Fruit fly (Drosophila melanogaster): ENCODE results near the gene CG14694.
A peak's percentile ranks its signal among the peaks of the same experiment; 100 is the strongest.

CG14694 gene

DNA sequence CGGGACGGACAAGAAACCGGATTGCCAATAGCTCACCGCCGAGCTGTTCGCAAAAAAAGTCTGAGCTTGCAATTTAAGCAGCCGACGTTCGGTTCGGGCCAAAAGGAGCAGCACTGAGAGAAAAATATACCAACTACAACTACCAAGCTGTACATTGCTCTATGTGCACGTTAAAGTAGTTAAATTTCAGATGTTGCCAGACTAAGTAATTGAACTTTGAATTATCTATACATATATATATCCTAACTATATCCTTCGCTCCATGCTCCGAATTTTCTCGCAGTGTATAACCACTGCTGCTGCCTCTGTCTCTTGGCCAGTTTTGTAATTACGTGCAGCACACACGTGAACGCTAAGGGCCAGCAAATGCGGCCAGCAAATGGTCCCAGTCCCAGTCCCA lies 24.7 kb downstream of the CG14694 start:
- TF ChIP-seq CG13204 (GFP tag; optimal IDR thresholded peaks at IDR 0.05) = peak; percentile 96
- TF ChIP-seq CG15710 (tag; optimal IDR thresholded peaks at IDR 0.05) = peak; percentile 94
- TF ChIP-seq Pif1A (GFP tag; optimal IDR thresholded peaks at IDR 0.05) = peak; percentile 96
- TF ChIP-seq CG8159 (tag; optimal IDR thresholded peaks at IDR 0.05) = peak; percentile 93
- TF ChIP-seq Ets98B (GFP tag; IDR thresholded peaks at IDR 0.05) = peak; percentile 96
- TF ChIP-seq CG17806 (tag; optimal IDR thresholded peaks at IDR 0.05) = peak; percentile 94
- peak; percentile 92 for TF ChIP-seq rn (GFP tag; IDR thresholded peaks at IDR 0.05)
- peak; percentile 94 for TF ChIP-seq CG9948 (tag; optimal IDR thresholded peaks at IDR 0.05)
- peak; percentile 68 for TF ChIP-seq D1 (tag; optimal IDR thresholded peaks at IDR 0.05)
- TF ChIP-seq fd96Ca (GFP tag; IDR thresholded peaks at IDR 0.05) = peak; percentile 97
- peak; percentile 75 for TF ChIP-seq CG10348 (GFP tag; IDR thresholded peaks at IDR 0.05)
- peak; percentile 95 for TF ChIP-seq CG34367 (tag; optimal IDR thresholded peaks at IDR 0.05)
- peak; percentile 96 for TF ChIP-seq Snoo (tag; optimal IDR thresholded peaks at IDR 0.05)
- TF ChIP-seq gl (tag; optimal IDR thresholded peaks at IDR 0.05) = peak; percentile 92
- TF ChIP-seq CG14655 (GFP tag; optimal IDR thresholded peaks at IDR 0.05) = peak; percentile 96
- TF ChIP-seq CG8301 (tag; optimal IDR thresholded peaks at IDR 0.05) = peak; percentile 96
- peak; percentile 67 for TF ChIP-seq EcR (GFP tag; optimal IDR thresholded peaks at IDR 0.05)
- peak; percentile 96 for TF ChIP-seq Pif1B (GFP tag; optimal IDR thresholded peaks at IDR 0.05)
- TF ChIP-seq CG32121 (GFP tag; IDR thresholded peaks at IDR 0.05) = peak; percentile 93
- peak; percentile 96 for TF ChIP-seq CG12605 (GFP tag; IDR thresholded peaks at IDR 0.05)
- peak; percentile 97 for TF ChIP-seq CG4496 (GFP tag; IDR thresholded peaks at IDR 0.05)

DNA sequence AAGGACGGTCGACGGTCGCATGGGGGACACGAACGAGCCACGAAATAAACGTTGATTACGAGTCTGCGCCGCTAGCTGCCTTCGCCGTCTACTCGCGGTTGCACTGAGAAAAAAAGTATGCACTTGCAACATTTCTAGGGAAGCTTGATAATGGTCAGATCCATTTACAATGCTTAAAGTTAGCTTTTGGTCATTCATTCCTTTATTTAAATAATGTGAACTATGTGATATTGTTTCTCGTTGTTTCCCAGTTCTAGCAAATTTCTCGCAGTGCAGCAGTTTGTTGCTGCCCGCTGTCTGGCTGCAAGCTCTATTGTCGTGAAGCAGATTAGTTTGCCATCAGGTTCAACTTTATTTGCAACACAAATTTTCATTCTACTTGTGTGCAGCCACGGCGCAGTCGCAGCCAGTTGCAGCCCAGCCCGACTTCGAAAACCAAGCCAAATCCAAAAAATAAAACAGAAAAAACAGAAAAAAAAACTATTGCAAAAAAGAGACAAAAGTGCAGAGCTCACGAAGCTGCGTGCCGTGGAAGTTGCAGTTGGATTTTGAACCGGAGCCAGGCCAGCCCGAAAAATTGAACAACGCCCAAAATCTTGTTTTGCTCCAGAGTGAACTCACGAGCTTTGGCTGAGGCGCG lies 27.0 kb downstream of the CG14694 start:
- TF ChIP-seq CG32121 (GFP tag; IDR thresholded peaks at IDR 0.05) = peak; percentile 93
- TF ChIP-seq CG14655 (GFP tag; optimal IDR thresholded peaks at IDR 0.05) = peak; percentile 96
- TF ChIP-seq Ets98B (GFP tag; IDR thresholded peaks at IDR 0.05) = peak; percentile 90
- TF ChIP-seq rn (GFP tag; IDR thresholded peaks at IDR 0.05) = peak; percentile 79
- TF ChIP-seq CG13204 (GFP tag; optimal IDR thresholded peaks at IDR 0.05) = peak; percentile 37
- TF ChIP-seq CG8159 (tag; optimal IDR thresholded peaks at IDR 0.05) = peak; percentile 91
- peak; percentile 89 for TF ChIP-seq CG9948 (tag; optimal IDR thresholded peaks at IDR 0.05)
- TF ChIP-seq Pif1A (GFP tag; optimal IDR thresholded peaks at IDR 0.05) = peak; percentile 92
- peak; percentile 77 for TF ChIP-seq CG12605 (GFP tag; IDR thresholded peaks at IDR 0.05)
- TF ChIP-seq CG15710 (tag; optimal IDR thresholded peaks at IDR 0.05) = peak; percentile 73
- TF ChIP-seq CG34367 (tag; optimal IDR thresholded peaks at IDR 0.05) = peak; percentile 62
- peak; percentile 94 for TF ChIP-seq CG17806 (tag; optimal IDR thresholded peaks at IDR 0.05)
- peak; percentile 97 for TF ChIP-seq fd96Ca (GFP tag; IDR thresholded peaks at IDR 0.05)
- TF ChIP-seq Snoo (tag; optimal IDR thresholded peaks at IDR 0.05) = peak; percentile 27
- peak; percentile 96 for TF ChIP-seq CG4496 (GFP tag; IDR thresholded peaks at IDR 0.05)
- TF ChIP-seq Pif1B (GFP tag; optimal IDR thresholded peaks at IDR 0.05) = peak; percentile 88
- TF ChIP-seq CG8301 (tag; optimal IDR thresholded peaks at IDR 0.05) = peak; percentile 96
- TF ChIP-seq CG10348 (GFP tag; IDR thresholded peaks at IDR 0.05) = peak; percentile 38; the same call in 1 of the 2 replicates
- no peak for TF ChIP-seq EcR (GFP tag; optimal IDR thresholded peaks at IDR 0.05)
- TF ChIP-seq gl (tag; optimal IDR thresholded peaks at IDR 0.05) = peak; percentile 91
- TF ChIP-seq D1 (tag; optimal IDR thresholded peaks at IDR 0.05) = peak; percentile 72

DNA sequence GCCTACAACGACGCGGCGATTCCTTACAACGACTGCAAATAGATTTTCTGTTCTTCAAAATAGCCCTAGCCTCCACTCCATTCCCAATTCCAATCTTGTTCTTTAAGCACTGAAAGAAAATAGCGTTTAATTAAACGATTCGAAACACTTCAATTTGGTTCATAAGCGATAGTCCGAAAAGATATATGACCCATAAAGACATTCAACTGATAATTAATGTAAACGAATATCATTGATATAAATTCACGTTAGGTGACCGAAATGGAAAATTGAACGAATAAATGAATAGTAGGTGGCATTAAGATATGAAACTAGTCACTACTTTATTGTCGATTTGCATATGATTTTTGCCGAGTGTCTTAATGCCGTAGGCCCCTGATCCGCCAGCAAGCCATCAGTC lies 29.9 kb downstream of the CG14694 start:
- peak; percentile 72 for TF ChIP-seq CG17806 (tag; optimal IDR thresholded peaks at IDR 0.05)
- no peak for TF ChIP-seq D1 (tag; optimal IDR thresholded peaks at IDR 0.05)
- no peak for TF ChIP-seq Snoo (tag; optimal IDR thresholded peaks at IDR 0.05)
- TF ChIP-seq CG34367 (tag; optimal IDR thresholded peaks at IDR 0.05) = peak; percentile 70
- TF ChIP-seq CG13204 (GFP tag; optimal IDR thresholded peaks at IDR 0.05) = no peak
- no peak for TF ChIP-seq CG12605 (GFP tag; IDR thresholded peaks at IDR 0.05)
- TF ChIP-seq fd96Ca (GFP tag; IDR thresholded peaks at IDR 0.05) = no peak
- TF ChIP-seq CG8159 (tag; optimal IDR thresholded peaks at IDR 0.05) = peak; percentile 80
- TF ChIP-seq CG8301 (tag; optimal IDR thresholded peaks at IDR 0.05) = peak; percentile 54
- no peak for TF ChIP-seq rn (GFP tag; IDR thresholded peaks at IDR 0.05)
- TF ChIP-seq CG15710 (tag; optimal IDR thresholded peaks at IDR 0.05) = peak; percentile 77
- TF ChIP-seq CG14655 (GFP tag; optimal IDR thresholded peaks at IDR 0.05) = peak; percentile 67
- peak; percentile 42 for TF ChIP-seq Pif1A (GFP tag; optimal IDR thresholded peaks at IDR 0.05)
- peak; percentile 74 for TF ChIP-seq CG9948 (tag; optimal IDR thresholded peaks at IDR 0.05)
- no peak for TF ChIP-seq CG10348 (GFP tag; IDR thresholded peaks at IDR 0.05)
- peak; percentile 14 for TF ChIP-seq Pif1B (GFP tag; optimal IDR thresholded peaks at IDR 0.05)
- TF ChIP-seq CG4496 (GFP tag; IDR thresholded peaks at IDR 0.05) = no peak
- peak; percentile 23 for TF ChIP-seq gl (tag; optimal IDR thresholded peaks at IDR 0.05)

DNA sequence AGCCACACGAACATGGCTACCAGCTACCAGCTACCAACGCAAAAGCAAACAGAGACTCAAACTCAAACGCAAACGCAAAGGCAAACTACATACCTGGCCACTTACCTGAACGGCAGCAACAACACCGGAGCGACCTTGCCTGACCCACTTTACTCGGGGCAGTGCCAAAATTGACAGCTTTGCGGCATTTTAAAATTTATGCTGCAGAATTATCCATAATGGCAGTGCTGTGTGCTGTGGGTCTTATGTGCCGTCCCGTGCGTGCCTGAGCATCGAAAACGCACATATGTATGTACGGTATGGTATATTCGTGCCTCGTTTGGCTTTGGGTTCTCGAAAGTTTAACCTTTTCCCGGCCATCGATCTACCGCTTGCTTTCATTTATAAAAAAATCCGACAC lies 30.9 kb downstream of the CG14694 start:
- TF ChIP-seq CG14655 (GFP tag; optimal IDR thresholded peaks at IDR 0.05) = no peak
- no peak for TF ChIP-seq CG8159 (tag; optimal IDR thresholded peaks at IDR 0.05)
- TF ChIP-seq Snoo (tag; optimal IDR thresholded peaks at IDR 0.05) = no peak
- no peak for TF ChIP-seq Pif1A (GFP tag; optimal IDR thresholded peaks at IDR 0.05)
- TF ChIP-seq CG17806 (tag; optimal IDR thresholded peaks at IDR 0.05) = no peak
- no peak for TF ChIP-seq CG9948 (tag; optimal IDR thresholded peaks at IDR 0.05)
- no peak for TF ChIP-seq CG13204 (GFP tag; optimal IDR thresholded peaks at IDR 0.05)
- no peak for TF ChIP-seq gl (tag; optimal IDR thresholded peaks at IDR 0.05)
- TF ChIP-seq CG8301 (tag; optimal IDR thresholded peaks at IDR 0.05) = no peak
- TF ChIP-seq CG10348 (GFP tag; IDR thresholded peaks at IDR 0.05) = no peak
- TF ChIP-seq rn (GFP tag; IDR thresholded peaks at IDR 0.05) = no peak
- no peak for TF ChIP-seq CG4496 (GFP tag; IDR thresholded peaks at IDR 0.05)
- TF ChIP-seq fd96Ca (GFP tag; IDR thresholded peaks at IDR 0.05) = no peak

DNA sequence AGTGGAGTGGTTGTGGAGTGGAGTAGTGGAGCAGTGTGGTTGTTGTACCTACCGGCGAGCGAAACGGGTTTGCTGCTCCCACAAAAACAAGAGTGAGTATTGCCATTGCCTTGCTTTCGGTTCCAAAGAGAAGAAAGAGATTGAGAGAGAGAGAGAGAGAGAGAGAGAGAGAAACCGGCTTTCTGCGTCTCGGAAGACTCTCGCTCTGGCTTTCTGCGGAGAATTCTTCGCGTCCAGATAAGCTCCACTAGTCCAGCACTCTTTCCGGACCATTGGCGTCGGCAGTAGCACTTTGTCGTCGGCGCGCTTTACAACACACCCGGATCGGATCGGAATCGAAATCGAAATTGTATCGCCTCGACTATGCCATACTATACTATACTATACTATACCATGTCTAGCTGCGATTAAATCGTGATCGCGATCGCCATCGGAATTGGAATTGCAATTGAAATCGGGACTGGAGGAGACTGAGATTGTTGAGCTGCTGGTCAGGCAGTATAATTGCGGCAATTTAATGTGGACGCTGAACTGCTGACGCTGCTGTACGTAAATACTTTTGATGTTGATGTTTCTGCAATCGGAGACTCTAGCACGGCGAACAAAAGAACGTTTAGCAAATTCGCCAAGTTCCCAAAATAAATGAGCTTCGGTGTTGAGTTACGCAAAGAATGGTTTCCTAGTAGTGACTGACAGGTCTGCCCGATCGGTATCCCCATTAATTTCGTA lies 32.7 kb downstream of the CG14694 start, which contains the start of gene Cad86C:
Cad86C (plus strand) TSS at position 284 of the 729 bp plus-strand sequence.
- TF ChIP-seq CG14655 (GFP tag; optimal IDR thresholded peaks at IDR 0.05) = peak; percentile 7
- peak; percentile 53; the same call in 2 of the 3 replicates for TF ChIP-seq CG4496 (GFP tag; IDR thresholded peaks at IDR 0.05)
- TF ChIP-seq Snoo (tag; optimal IDR thresholded peaks at IDR 0.05) = peak; percentile 10
- TF ChIP-seq Pif1A (GFP tag; optimal IDR thresholded peaks at IDR 0.05) = peak; percentile 51
- no peak for TF ChIP-seq CG10348 (GFP tag; IDR thresholded peaks at IDR 0.05)
- TF ChIP-seq CG17806 (tag; optimal IDR thresholded peaks at IDR 0.05) = no peak
- TF ChIP-seq CG9948 (tag; optimal IDR thresholded peaks at IDR 0.05) = no peak
- peak; percentile 68 for TF ChIP-seq CG12605 (GFP tag; IDR thresholded peaks at IDR 0.05)
- TF ChIP-seq Pif1B (GFP tag; optimal IDR thresholded peaks at IDR 0.05) = peak; percentile 54
- TF ChIP-seq rn (GFP tag; IDR thresholded peaks at IDR 0.05) = no peak
- peak; percentile 7 for TF ChIP-seq CG8301 (tag; optimal IDR thresholded peaks at IDR 0.05)
- peak; percentile 25 for TF ChIP-seq CG13204 (GFP tag; optimal IDR thresholded peaks at IDR 0.05)
- TF ChIP-seq D1 (tag; optimal IDR thresholded peaks at IDR 0.05) = no peak
- no peak for TF ChIP-seq CG34367 (tag; optimal IDR thresholded peaks at IDR 0.05)
- peak; percentile 72 for TF ChIP-seq Ets98B (GFP tag; IDR thresholded peaks at IDR 0.05)
- peak; percentile 44; the same call in 1 of the 2 replicates for TF ChIP-seq CG32121 (GFP tag; IDR thresholded peaks at IDR 0.05)
- TF ChIP-seq CG8159 (tag; optimal IDR thresholded peaks at IDR 0.05) = peak; percentile 19
- peak; percentile 75 for TF ChIP-seq EcR (GFP tag; optimal IDR thresholded peaks at IDR 0.05)
- peak; percentile 54; the same call in 2 of the 3 replicates for TF ChIP-seq fd96Ca (GFP tag; IDR thresholded peaks at IDR 0.05)
- no peak for TF ChIP-seq CG15710 (tag; optimal IDR thresholded peaks at IDR 0.05)
- TF ChIP-seq gl (tag; optimal IDR thresholded peaks at IDR 0.05) = no peak

All from whole organism, pupa.